Worm (Caenorhabditis elegans): ENCODE data around the gene C01G5.5.

DNA sequence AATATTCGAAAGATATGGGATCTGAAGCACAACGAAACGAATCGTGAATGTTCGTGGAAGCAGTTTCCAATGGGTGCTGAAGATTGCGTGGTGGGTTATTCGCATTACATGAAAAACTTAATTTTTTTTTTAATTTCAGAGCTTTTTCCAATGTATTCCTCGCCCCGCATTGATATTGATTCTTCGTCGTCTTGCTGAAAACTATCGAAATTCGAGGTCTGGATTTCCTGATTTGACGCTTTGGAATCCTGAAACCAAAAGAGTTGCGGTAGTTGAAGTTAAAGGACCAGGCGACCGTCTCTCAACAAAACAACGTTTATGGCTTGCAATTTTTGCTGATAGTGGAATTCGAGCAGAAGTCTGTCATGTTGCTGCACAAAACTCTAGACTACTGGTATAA lies 27.6 kb downstream of the C01G5.5 start:
- TF ChIP-seq ceh-24 (tag; optimal IDR thresholded peaks at IDR 0.05), result no peak
- no peak for TF ChIP-seq fkh-10 (GFP tag; optimal IDR thresholded peaks at IDR 0.05)
- no peak for TF ChIP-seq unc-42 (tag; optimal IDR thresholded peaks at IDR 0.05)
- TF ChIP-seq nhr-11 (tag; optimal IDR thresholded peaks at IDR 0.05), result no peak
- no peak for TF ChIP-seq sox-2 (GFP tag; IDR thresholded peaks at IDR 0.05)
- TF ChIP-seq sox-4 (tag; optimal IDR thresholded peaks at IDR 0.05), result no peak
- no peak for TF ChIP-seq che-1 (tag; optimal IDR thresholded peaks at IDR 0.05)
- no peak for TF ChIP-seq tbx-2 (tag; optimal IDR thresholded peaks at IDR 0.05)

All from whole organism, late embryonic.